Worm (Caenorhabditis elegans): ENCODE measurements around the gene Y34B4A.4.

The Y34B4A.4 gene

ce11 chrX:5238246-5238645, 25.9 kb upstream of the Y34B4A.4 start:
- no peak for TF ChIP-seq ets-4 (GFP tag; optimal IDR thresholded peaks at IDR 0.05)
- TF ChIP-seq snpc-3.4 (tag; optimal IDR thresholded peaks at IDR 0.05) = no peak
- no peak for TF ChIP-seq snpc-4 (GFP tag; optimal IDR thresholded peaks at IDR 0.05)
- TF ChIP-seq snpc-4 (tag; optimal IDR thresholded peaks at IDR 0.05) = no peak
- TF ChIP-seq hrde-1 (tag; optimal IDR thresholded peaks at IDR 0.05; ENCODE audit: borderline replicate concordance) = no peak
- no peak for TF ChIP-seq Y53F4B.3 (GFP tag; IDR thresholded peaks at IDR 0.05)
- no peak for TF ChIP-seq rec-8 (tag; optimal IDR thresholded peaks at IDR 0.05)
- no peak for TF ChIP-seq lir-1 (GFP tag; conservative IDR thresholded peaks at IDR 0.05)
- TF ChIP-seq dpff-1 (tag; optimal IDR thresholded peaks at IDR 0.05) = no peak
- TF ChIP-seq Y56A3A.18 (GFP tag; IDR thresholded peaks at IDR 0.05) = no peak
- TF ChIP-seq lin-40 (tag; optimal IDR thresholded peaks at IDR 0.05) = no peak
- TF ChIP-seq hsf-1 (GFP tag; IDR thresholded peaks at IDR 0.05) = no peak
- TF ChIP-seq ztf-28 (GFP tag; IDR thresholded peaks at IDR 0.05) = no peak
- TF ChIP-seq F55B11.4 (tag; optimal IDR thresholded peaks at IDR 0.05; ENCODE audit: borderline replicate concordance, insufficient read depth) = no peak
- TF ChIP-seq Y95B8A.8 (GFP tag; IDR thresholded peaks at IDR 0.05) = no peak
- no peak for TF ChIP-seq fkh-3 (tag; optimal IDR thresholded peaks at IDR 0.05)
- no peak for TF ChIP-seq unc-130 (GFP tag; optimal IDR thresholded peaks at IDR 0.05)
- no peak for TF ChIP-seq ceh-40 (GFP tag; IDR thresholded peaks at IDR 0.05)
- TF ChIP-seq ekl-4 (GFP tag; IDR thresholded peaks at IDR 0.05) = no peak

- TF ChIP-seq let-607 (tag; optimal IDR thresholded peaks at IDR 0.05) = no peak
- TF ChIP-seq attf-5 (GFP tag; optimal IDR thresholded peaks at IDR 0.05) = peak; percentile 21
- no peak for TF ChIP-seq F37B4.10 (GFP tag; IDR thresholded peaks at IDR 0.05)
- peak; percentile 80; the same call in 1 of the 2 replicates for TF ChIP-seq hmg-1.2 (GFP tag; IDR thresholded peaks at IDR 0.05)
- TF ChIP-seq dox-1 (GFP tag; IDR thresholded peaks at IDR 0.05) = peak; percentile 39; the same call in 1 of the 2 replicates
- no peak for TF ChIP-seq lin-26 (GFP tag; IDR thresholded peaks at IDR 0.05)
- peak; percentile 85 for TF ChIP-seq nhr-80 (tag; optimal IDR thresholded peaks at IDR 0.05)
Observed at ce11 chrX:5243382-5243979, 20.6 kb upstream of the Y34B4A.4 start, which contains the start of gene mtm-5. Gene mtm-5 (minus strand): TSS chrX:5243408.

ce11 chrX:5244041-5244440, 20.1 kb upstream of the Y34B4A.4 start, which contains the start of gene Y34B4A.7:
Gene Y34B4A.7 (plus strand): TSS chrX:5244337.
- TF ChIP-seq dox-1 (GFP tag; IDR thresholded peaks at IDR 0.05) (peak; percentile 66), nhr-80 (tag; optimal IDR thresholded peaks at IDR 0.05) (peak; percentile 35), Y53G8AR.9 (GFP tag; conservative IDR thresholded peaks at IDR 0.05) (no peak), ztf-25 (GFP tag; IDR thresholded peaks at IDR 0.05) (no peak), zim-3 (tag; optimal IDR thresholded peaks at IDR 0.05) (no peak), attf-5 (GFP tag; optimal IDR thresholded peaks at IDR 0.05) (peak; percentile 51), ztf-18 (tag; optimal IDR thresholded peaks at IDR 0.05) (peak; percentile 92), F37B4.10 (GFP tag; IDR thresholded peaks at IDR 0.05) (no peak), let-607 (tag; optimal IDR thresholded peaks at IDR 0.05) (peak in 1 of 2 experiments; percentile 37), akir-1 (GFP tag; optimal IDR thresholded peaks at IDR 0.05) (no peak), lin-40 (tag; optimal IDR thresholded peaks at IDR 0.05) (peak; percentile 47), B0035.1 (tag; optimal IDR thresholded peaks at IDR 0.05) (no peak), K11D2.4 (GFP tag; IDR thresholded peaks at IDR 0.05) (no peak), nfyb-1 (GFP tag; IDR thresholded peaks at IDR 0.05) (0 out of 2 replicates have a peak, but pooled peaks have one; percentile 39), zfh-2 (GFP tag; conservative IDR thresholded peaks at IDR 0.05) (peak; percentile 71), snpc-4 (GFP tag; optimal IDR thresholded peaks at IDR 0.05) (no peak), snpc-4 (tag; optimal IDR thresholded peaks at IDR 0.05) (peak in 1 of 4 experiments; percentile 48), Y67H2A.10 (GFP tag; conservative IDR thresholded peaks at IDR 0.05) (no peak), ztf-26 (tag; optimal IDR thresholded peaks at IDR 0.05) (peak; percentile 9), ama-1 (optimal IDR thresholded peaks at IDR 0.05) (no peak), ama-1 (GFP tag; optimal IDR thresholded peaks at IDR 0.05) (no peak), egl-18 (GFP tag; IDR thresholded peaks at IDR 0.05) (no peak), bed-1 (GFP tag; IDR thresholded peaks at IDR 0.05) (no peak), mcd-1 (GFP tag; IDR thresholded peaks at IDR 0.05) (peak; percentile 53), B0019.2 (GFP tag; conservative IDR thresholded peaks at IDR 0.05) (no peak)
